Fruit fly (Drosophila melanogaster) whole organism, embryonic: Measurements from ENCODE around the gene CG2147.

Experiments used
- ATbp ChIP-seq: fragments of 200-800 bp; sonication (Bioruptor generic); optimal IDR thresholded peaks from 2 replicates; lab custom pipeline; 2017; ENCODE audit warnings: missing biosample characterization, mild to moderate bottlenecking, missing genetic modification characterization, missing genetic modification reagents
- Antp ChIP-seq: fragments of 200-800 bp; sonication (Bioruptor generic); optimal IDR thresholded peaks from 3 replicates; lab custom pipeline; 2016; ENCODE audit warnings: missing biosample characterization, missing genetic modification characterization
- CG10543 ChIP-seq: fragments of 200-800 bp; sonication (Bioruptor generic); optimal IDR thresholded peaks from 3 replicates; lab custom pipeline; 2017; ENCODE audit warnings: missing biosample characterization, mild to moderate bottlenecking, missing genetic modification characterization, moderate library complexity
- CG11504 ChIP-seq: fragments of 200-800 bp; sonication (Bioruptor generic); optimal IDR thresholded peaks from 3 replicates; lab custom pipeline; 2019; ENCODE audit warnings: missing biosample characterization, mild to moderate bottlenecking, missing genetic modification characterization, moderate library complexity
- CG12391 ChIP-seq: fragments of 200-800 bp; sonication (Bioruptor generic); optimal IDR thresholded peaks from 3 replicates; lab custom pipeline; 2018; ENCODE audit warnings: missing biosample characterization, mild to moderate bottlenecking, missing genetic modification characterization, moderate library complexity
- CG14050 ChIP-seq: fragments of 200-800 bp; sonication (Bioruptor generic); IDR thresholded peaks from 3 replicates; pipeline ENCODE4 v1.3.6; 2022; ENCODE audit warnings: missing biosample characterization, missing genetic modification characterization
- CG14441 ChIP-seq: fragments of 200-800 bp; sonication (Bioruptor generic); IDR thresholded peaks from 2 replicates; pipeline ENCODE4 v1.3.6; 2022; ENCODE audit warnings: missing biosample characterization, missing genetic modification characterization
- CG16813 ChIP-seq: fragments of 200-800 bp; sonication (Bioruptor generic); IDR thresholded peaks from 3 replicates; pipeline ENCODE4 v1.3.6; 2022; ENCODE audit warnings: missing biosample characterization, missing genetic modification characterization; ENCODE audit not compliant: partially characterized antibody
- CG17361 ChIP-seq: fragments of 200-800 bp; sonication (Bioruptor generic); IDR thresholded peaks from 3 replicates; pipeline ENCODE4 v1.3.6; 2022; ENCODE audit warnings: missing biosample characterization, missing genetic modification characterization
- CG17802 ChIP-seq: fragments of 200-800 bp; sonication (Bioruptor generic); optimal IDR thresholded peaks from 2 replicates; lab custom pipeline; 2018; ENCODE audit warnings: missing biosample characterization, mild to moderate bottlenecking, missing genetic modification characterization, moderate library complexity
- CG17829 ChIP-seq: fragments of 200-800 bp; optimal IDR thresholded peaks from 2 replicates; lab custom pipeline; 2019; ENCODE audit warnings: missing biosample characterization, mild to moderate bottlenecking, missing genetic modification characterization, moderate library complexity
- CG1792 ChIP-seq: fragments of 200-800 bp; sonication (Bioruptor generic); optimal IDR thresholded peaks from 2 replicates; lab custom pipeline; 2016; ENCODE audit warnings: missing biosample characterization, missing genetic modification characterization
- CG2120 ChIP-seq: fragments of 200-800 bp; sonication (Bioruptor generic); optimal IDR thresholded peaks from 3 replicates; lab custom pipeline; 2016; ENCODE audit warnings: missing biosample characterization, missing genetic modification characterization
- CG2678 ChIP-seq: fragments of 200-800 bp; sonication (Bioruptor generic); optimal IDR thresholded peaks from 3 replicates; lab custom pipeline; 2019; ENCODE audit warnings: missing biosample characterization, mild to moderate bottlenecking, missing genetic modification characterization, moderate library complexity
- CG30020 ChIP-seq: fragments of 200-800 bp; optimal IDR thresholded peaks from 2 replicates; lab custom pipeline; 2019; ENCODE audit warnings: missing biosample characterization, mild to moderate bottlenecking, missing genetic modification characterization, moderate library complexity
- CG3847 ChIP-seq: fragments of 200-800 bp; sonication (Bioruptor generic); IDR thresholded peaks from 2 replicates; pipeline ENCODE4 v1.3.6; 2022; ENCODE audit warnings: missing biosample characterization, missing genetic modification characterization
- CG4282 ChIP-seq: fragments of 200-800 bp; sonication (Bioruptor generic); optimal IDR thresholded peaks from 2 replicates; lab custom pipeline; 2016; ENCODE audit warnings: missing biosample characterization, missing genetic modification characterization
- CG43689 ChIP-seq: fragments of 200-800 bp; sonication (Bioruptor generic); IDR thresholded peaks from 2 replicates; pipeline ENCODE4 v1.3.6; 2022; ENCODE audit warnings: missing biosample characterization, missing genetic modification characterization
- CG5953 ChIP-seq: fragments of 200-800 bp; sonication (Bioruptor generic); IDR thresholded peaks from 2 replicates; pipeline ENCODE4 v1.3.6; 2022; ENCODE audit warnings: missing biosample characterization, missing genetic modification characterization
- CG6272 ChIP-seq: fragments of 200-800 bp; sonication (Bioruptor generic); IDR thresholded peaks from 2 replicates; pipeline ENCODE4 v1.3.6; 2022; ENCODE audit warnings: missing biosample characterization, missing genetic modification characterization
- CG7987 ChIP-seq: fragments of 200-800 bp; sonication (Bioruptor generic); optimal IDR thresholded peaks from 2 replicates; lab custom pipeline; 2018; ENCODE audit warnings: missing biosample characterization, mild to moderate bottlenecking, missing genetic modification characterization, moderate library complexity
- CG8290 ChIP-seq, 3 experiments: fragments of 200-800 bp; sonication (Bioruptor generic); optimal IDR thresholded peaks; 2 replicates each; lab custom pipeline; 2016 to 2019; ENCODE audit warnings: missing biosample characterization in 3 of 3, missing genetic modification characterization in 3 of 3, mild to moderate bottlenecking in 2 of 3, moderate library complexity in 1 of 3
- CG8359 ChIP-seq: fragments of 200-800 bp; sonication (Bioruptor generic); optimal IDR thresholded peaks from 2 replicates; lab custom pipeline; 2017; ENCODE audit warnings: missing biosample characterization, mild to moderate bottlenecking, missing genetic modification characterization, borderline replicate concordance
- CG9797 ChIP-seq: fragments of 200-800 bp; sonication (Bioruptor generic); optimal IDR thresholded peaks from 3 replicates; lab custom pipeline; 2018; ENCODE audit warnings: missing biosample characterization, mild to moderate bottlenecking, missing genetic modification characterization
- Camta ChIP-seq: fragments of 200-800 bp; sonication (Bioruptor generic); optimal IDR thresholded peaks from 2 replicates; lab custom pipeline; 2016; ENCODE audit warnings: missing biosample characterization, missing genetic modification characterization
- Chrac-16 ChIP-seq: fragments of 200-800 bp; sonication (Bioruptor generic); optimal IDR thresholded peaks from 3 replicates; lab custom pipeline; 2016; ENCODE audit warnings: missing biosample characterization, missing genetic modification characterization
- D19A ChIP-seq: fragments of 200-800 bp; optimal IDR thresholded peaks from 3 replicates; lab custom pipeline; 2019; ENCODE audit warnings: missing biosample characterization, mild to moderate bottlenecking, missing genetic modification characterization, moderate library complexity
- HLH3B ChIP-seq: fragments of 200-800 bp; sonication (Bioruptor generic); IDR thresholded peaks from 2 replicates; pipeline ENCODE4 v1.3.6; 2022; ENCODE audit warnings: missing biosample characterization, missing genetic modification characterization
- Lpt ChIP-seq: fragments of >200 bp; optimal IDR thresholded peaks from 2 replicates; lab custom pipeline; 2018; ENCODE audit warnings: missing biosample characterization, missing genetic modification characterization
- Myb ChIP-seq: fragments of 200-800 bp; sonication (Bioruptor generic); optimal IDR thresholded peaks from 2 replicates; lab custom pipeline; 2016; ENCODE audit warnings: missing biosample characterization, missing genetic modification characterization
- NC2β ChIP-seq: fragments of 200-800 bp; sonication (Bioruptor generic); optimal IDR thresholded peaks from 2 replicates; lab custom pipeline; 2016; ENCODE audit warnings: missing biosample characterization, missing genetic modification characterization
- Nf-YB ChIP-seq: fragments of 200-800 bp; sonication (Bioruptor generic); optimal IDR thresholded peaks from 3 replicates; lab custom pipeline; 2019; ENCODE audit warnings: missing biosample characterization, mild to moderate bottlenecking, missing genetic modification characterization, moderate library complexity
- Oaz ChIP-seq: fragments of 200-800 bp; sonication (Bioruptor generic); IDR thresholded peaks from 2 replicates; pipeline ENCODE4 v1.3.6; 2022; ENCODE audit warnings: missing biosample characterization, missing genetic modification characterization
- Opbp ChIP-seq: fragments of 200-800 bp; sonication (Bioruptor generic); IDR thresholded peaks from 3 replicates; pipeline ENCODE4 v1.3.6; 2022; ENCODE audit warnings: missing biosample characterization, missing genetic modification characterization; ENCODE audit not compliant: partially characterized antibody
- Rfx ChIP-seq: fragments of 200-800 bp; sonication (Bioruptor generic); IDR thresholded peaks from 2 replicates; pipeline ENCODE4 v1.3.6; 2022; ENCODE audit warnings: missing biosample characterization, missing genetic modification characterization
- Trl ChIP-seq, 3 experiments: fragments of >200 bp in 2 of 3; fragments of 200-800 bp in 1 of 3; sonication (Bioruptor generic) in 1 of 3; optimal IDR thresholded peaks; 2 replicates in 1 of 3; 3 replicates in 2 of 3; lab custom pipeline; 2016 to 2017; ENCODE audit warnings: missing biosample characterization in 1 of 3, missing genetic modification characterization in 1 of 3
- YL-1 ChIP-seq: fragments of 200-800 bp; sonication (Bioruptor generic); optimal IDR thresholded peaks from 3 replicates; lab custom pipeline; 2017; ENCODE audit warnings: missing biosample characterization, mild to moderate bottlenecking, missing genetic modification characterization
- cad ChIP-seq: fragments of >200 bp; optimal IDR thresholded peaks from 2 replicates; lab custom pipeline; 2017; ENCODE audit warnings: missing biosample characterization, missing genetic modification characterization
- chif ChIP-seq, 2 experiments: fragments of 200-800 bp; sonication (Bioruptor generic); optimal IDR thresholded peaks; 3 replicates each; lab custom pipeline; 2016; ENCODE audit warnings: missing biosample characterization in 2 of 2, missing genetic modification characterization in 2 of 2
- croc ChIP-seq: fragments of 200-800 bp; sonication (Bioruptor generic); conservative IDR thresholded peaks from 3 replicates; pipeline ENCODE4 v1.3.6; 2022; ENCODE audit warnings: missing biosample characterization, missing genetic modification characterization
- dm ChIP-seq: fragments of 200-800 bp; sonication (Bioruptor generic); optimal IDR thresholded peaks from 3 replicates; lab custom pipeline; 2016; ENCODE audit warnings: missing biosample characterization, missing genetic modification characterization
- fu2 ChIP-seq: fragments of 200-800 bp; sonication (Bioruptor generic); optimal IDR thresholded peaks from 2 replicates; lab custom pipeline; 2016; ENCODE audit warnings: missing biosample characterization, missing genetic modification characterization
- nerfin-1 ChIP-seq: fragments of 200-800 bp; sonication (Bioruptor generic); optimal IDR thresholded peaks from 3 replicates; lab custom pipeline; 2019; ENCODE audit warnings: missing biosample characterization, mild to moderate bottlenecking, missing genetic modification characterization, moderate library complexity
- odd ChIP-seq: fragments of 200-800 bp; sonication (Bioruptor generic); optimal IDR thresholded peaks from 2 replicates; lab custom pipeline; 2017; ENCODE audit warnings: missing biosample characterization, mild to moderate bottlenecking, missing genetic modification characterization
- psq ChIP-seq: fragments of 200-800 bp; sonication (Bioruptor generic); optimal IDR thresholded peaks from 2 replicates; lab custom pipeline; 2017; ENCODE audit warnings: missing biosample characterization, missing genetic modification characterization
- salm ChIP-seq: fragments of 200-800 bp; sonication (Bioruptor generic); optimal IDR thresholded peaks from 2 replicates; lab custom pipeline; 2018; ENCODE audit warnings: missing biosample characterization, mild to moderate bottlenecking, missing genetic modification characterization
- so ChIP-seq: fragments of 200-800 bp; sonication (Bioruptor generic); IDR thresholded peaks from 3 replicates; pipeline ENCODE4 v1.3.6; 2022; ENCODE audit warnings: missing biosample characterization, missing genetic modification characterization
- tgo ChIP-seq: fragments of 200-800 bp; sonication (Bioruptor generic); IDR thresholded peaks from 3 replicates; pipeline ENCODE4 v1.3.6; 2022; ENCODE audit warnings: missing biosample characterization, missing genetic modification characterization
- yki ChIP-seq: fragments of >200 bp; optimal IDR thresholded peaks from 3 replicates; lab custom pipeline; 2018
- zen2 ChIP-seq: fragments of 200-800 bp; sonication (Bioruptor generic); IDR thresholded peaks from 3 replicates; pipeline ENCODE4 v1.3.6; 2022; ENCODE audit warnings: missing biosample characterization, missing genetic modification characterization; ENCODE audit not compliant: partially characterized antibody

The CG2147 gene

dm6 chrX:8271363-8272061, 31.0 kb downstream of the CG2147 start, which contains the start of gene Corp (continued):
- TF ChIP-seq CG8290 (GFP tag; optimal IDR thresholded peaks at IDR 0.05; lab: Kevin White, UChicago) (no peak), CG8290 (tag; optimal IDR thresholded peaks at IDR 0.05; lab: Kevin White, UChicago) (no peak), chif (GFP tag; optimal IDR thresholded peaks at IDR 0.05; lab: Kevin White, UChicago) (no peak), CG17361 (GFP tag; lab: Robert Waterston, UW) (peak; percentile 63; the same call in 2 of the 3 replicates), psq (no peak), salm (tag; lab: Kevin White, UChicago) (peak; percentile 22), CG7987 (GFP tag; lab: Kevin White, UChicago) (no peak), CG2120 (GFP tag; lab: Kevin White, UChicago) (no peak), Nf-YB (GFP tag; lab: Kevin White, UChicago) (no peak), CG5953 (GFP tag; lab: Robert Waterston, UW) (no peak), cad (GFP tag; lab: Kevin White, UChicago) (no peak), Oaz (GFP tag; lab: Robert Waterston, UW) (no peak), CG16813 (GFP tag; lab: Robert Waterston, UW) (no peak), NC2β (no peak), Trl (optimal IDR thresholded peaks at IDR 0.05; lab: Kevin White, UChicago) (peak; percentile 10 to 46), Trl (GFP tag; optimal IDR thresholded peaks at IDR 0.05; lab: Kevin White, UChicago) (no peak), croc (GFP tag; lab: Robert Waterston, UW) (no peak), odd (GFP tag; lab: Kevin White, UChicago) (peak; percentile 40), Chrac-16 (GFP tag; lab: Kevin White, UChicago) (no peak), yki (no peak), nerfin-1 (no peak), CG30020 (tag; lab: Kevin White, UChicago) (no peak), CG3847 (GFP tag; lab: Robert Waterston, UW) (no peak), zen2 (GFP tag; lab: Robert Waterston, UW) (no peak), CG8359 (GFP tag; lab: Kevin White, UChicago) (no peak), Antp (no peak), CG12391 (peak; percentile 56), YL-1 (GFP tag; lab: Kevin White, UChicago) (no peak), dm (GFP tag; lab: Kevin White, UChicago) (no peak), so (peak; percentile 62; the same call in 2 of the 3 replicates), CG6272 (GFP tag; lab: Robert Waterston, UW) (no peak), Rfx (GFP tag; lab: Robert Waterston, UW) (no peak), CG11504 (tag; lab: Kevin White, UChicago) (peak; percentile 28), D19A (tag; lab: Kevin White, UChicago) (peak; percentile 52), CG17802 (tag; lab: Kevin White, UChicago) (no peak), ATbp (GFP tag; lab: Kevin White, UChicago) (peak; percentile 55), tgo (peak; percentile 56; the same call in 2 of the 3 replicates), fu2 (no peak), CG43689 (GFP tag; lab: Robert Waterston, UW) (no peak), HLH3B (GFP tag; lab: Robert Waterston, UW) (0 out of 2 replicates have a peak, but pooled peaks have one; percentile 23), CG14050 (GFP tag; lab: Robert Waterston, UW) (no peak), CG2678 (tag; lab: Kevin White, UChicago) (peak; percentile 42), Myb (GFP tag; lab: Kevin White, UChicago) (no peak), CG4282 (GFP tag; lab: Kevin White, UChicago) (no peak), Opbp (GFP tag; lab: Robert Waterston, UW) (no peak), CG14441 (GFP tag; lab: Robert Waterston, UW) (0 out of 2 replicates have a peak, but pooled peaks have one; percentile 21), Camta (no peak), CG1792 (GFP tag; lab: Kevin White, UChicago) (no peak), Lpt (no peak), CG9797 (GFP tag; lab: Kevin White, UChicago) (no peak), CG17829 (tag; lab: Kevin White, UChicago) (peak; percentile 53), CG10543 (no peak)
